Fruit fly (Drosophila melanogaster) whole organism, embryonic: ENCODE results near the gene SMC6.

Source experiments
- BtbVII ChIP-seq: fragments of 200-800 bp; sonication (Bioruptor generic); optimal IDR thresholded peaks from 3 replicates; lab custom pipeline; 2017; ENCODE audit warnings: missing biosample characterization, mild to moderate bottlenecking, missing genetic modification characterization
- CG10267 ChIP-seq: fragments of 200-800 bp; sonication (Bioruptor generic); optimal IDR thresholded peaks from 2 replicates; lab custom pipeline; 2018; ENCODE audit warnings: missing biosample characterization, mild to moderate bottlenecking, missing genetic modification characterization, moderate library complexity
- CG12659 ChIP-seq: fragments of 200-800 bp; sonication (Bioruptor generic); optimal IDR thresholded peaks from 3 replicates; lab custom pipeline; 2017; ENCODE audit warnings: mild to moderate bottlenecking, missing biosample characterization, missing genetic modification reagents, missing genetic modification characterization
- CG15601 ChIP-seq: fragments of 200-800 bp; sonication (Bioruptor generic); optimal IDR thresholded peaks from 3 replicates; lab custom pipeline; 2019; ENCODE audit warnings: missing biosample characterization, mild to moderate bottlenecking, missing genetic modification characterization, moderate library complexity
- CG16815 ChIP-seq: fragments of 200-800 bp; sonication (Bioruptor generic); optimal IDR thresholded peaks from 3 replicates; lab custom pipeline; 2017; ENCODE audit warnings: missing biosample characterization, mild to moderate bottlenecking, missing genetic modification characterization
- CG17361 ChIP-seq: fragments of 200-800 bp; sonication (Bioruptor generic); IDR thresholded peaks from 3 replicates; pipeline ENCODE4 v1.3.6; 2022; ENCODE audit warnings: missing biosample characterization, missing genetic modification characterization
- CG17385 ChIP-seq: fragments of 200-800 bp; sonication (Bioruptor generic); optimal IDR thresholded peaks from 3 replicates; lab custom pipeline; 2018; ENCODE audit warnings: missing biosample characterization, mild to moderate bottlenecking, missing genetic modification characterization
- CG17912 ChIP-seq: fragments of 200-800 bp; sonication (Bioruptor generic); optimal IDR thresholded peaks from 2 replicates; lab custom pipeline; 2018; ENCODE audit warnings: missing biosample characterization, mild to moderate bottlenecking, missing genetic modification characterization
- CG31224 ChIP-seq: fragments of 200-800 bp; sonication (Bioruptor generic); IDR thresholded peaks from 2 replicates; pipeline ENCODE4 v1.3.6; 2022; ENCODE audit warnings: missing biosample characterization, missing genetic modification characterization
- CG32772 ChIP-seq: fragments of 200-800 bp; sonication (Bioruptor generic); IDR thresholded peaks from 2 replicates; pipeline ENCODE4 v1.3.6; 2022; ENCODE audit warnings: missing biosample characterization, missing genetic modification characterization
- CG34422 ChIP-seq: fragments of 200-800 bp; sonication (Bioruptor generic); IDR thresholded peaks from 3 replicates; pipeline ENCODE4 v1.3.6; 2022; ENCODE audit warnings: missing biosample characterization, missing genetic modification characterization
- CG43689 ChIP-seq: fragments of 200-800 bp; sonication (Bioruptor generic); IDR thresholded peaks from 2 replicates; pipeline ENCODE4 v1.3.6; 2022; ENCODE audit warnings: missing biosample characterization, missing genetic modification characterization
- CG6765 ChIP-seq: fragments of 200-800 bp; sonication (Bioruptor generic); optimal IDR thresholded peaks from 3 replicates; lab custom pipeline; 2017; ENCODE audit warnings: missing biosample characterization, mild to moderate bottlenecking, missing genetic modification characterization
- CG6813 ChIP-seq: fragments of 200-800 bp; sonication (Bioruptor generic); optimal IDR thresholded peaks from 2 replicates; lab custom pipeline; 2017; ENCODE audit warnings: missing biosample characterization, missing genetic modification characterization, mild to moderate bottlenecking, moderate library complexity, missing genetic modification reagents
- CG7357 ChIP-seq: fragments of 200-800 bp; sonication (Bioruptor generic); IDR thresholded peaks from 3 replicates; pipeline ENCODE4 v1.3.6; 2022; ENCODE audit warnings: missing biosample characterization, missing genetic modification characterization
- CG7745 ChIP-seq: fragments of 200-800 bp; sonication (Bioruptor generic); optimal IDR thresholded peaks from 2 replicates; lab custom pipeline; 2018; ENCODE audit warnings: missing biosample characterization, mild to moderate bottlenecking, missing genetic modification characterization, moderate library complexity
- CG9817 ChIP-seq: fragments of 200-800 bp; sonication (Bioruptor generic); optimal IDR thresholded peaks from 2 replicates; lab custom pipeline; 2018; ENCODE audit warnings: missing biosample characterization, mild to moderate bottlenecking, missing genetic modification characterization, moderate library complexity
- CG9932 ChIP-seq: fragments of 200-800 bp; sonication (Bioruptor generic); IDR thresholded peaks from 2 replicates; pipeline ENCODE4 v1.3.6; 2022; ENCODE audit warnings: missing biosample characterization, missing genetic modification characterization
- Doc2 ChIP-seq: fragments of 200-800 bp; sonication (Bioruptor generic); IDR thresholded peaks from 2 replicates; pipeline ENCODE4 v1.3.6; 2022; ENCODE audit warnings: missing biosample characterization, missing genetic modification characterization
- Dp ChIP-seq: fragments of 200-800 bp; sonication (Bioruptor generic); optimal IDR thresholded peaks from 2 replicates; lab custom pipeline; 2018; ENCODE audit warnings: missing biosample characterization, mild to moderate bottlenecking, missing genetic modification characterization, moderate library complexity
- E2f2 ChIP-seq: fragments of 200-800 bp; sonication (Bioruptor generic); IDR thresholded peaks from 2 replicates; pipeline ENCODE4 v1.3.6; 2022; ENCODE audit warnings: missing biosample characterization, missing genetic modification characterization
- Hand ChIP-seq: fragments of 200-800 bp; sonication (Bioruptor generic); optimal IDR thresholded peaks from 2 replicates; lab custom pipeline; 2017; ENCODE audit warnings: mild to moderate bottlenecking, missing biosample characterization, missing genetic modification reagents, missing genetic modification characterization
- HmgZ ChIP-seq: fragments of 200-800 bp; sonication (Bioruptor generic); optimal IDR thresholded peaks from 2 replicates; lab custom pipeline; 2018; ENCODE audit warnings: missing biosample characterization, mild to moderate bottlenecking, missing genetic modification characterization
- Hr3 ChIP-seq: fragments of 200-800 bp; sonication (Bioruptor generic); optimal IDR thresholded peaks from 3 replicates; lab custom pipeline; 2016; ENCODE audit warnings: missing biosample characterization, missing genetic modification characterization
- Lim3 ChIP-seq: fragments of 200-800 bp; sonication (Bioruptor generic); IDR thresholded peaks from 2 replicates; pipeline ENCODE4 v1.3.6; 2022; ENCODE audit warnings: missing biosample characterization, missing genetic modification characterization
- NC2β ChIP-seq: fragments of 200-800 bp; sonication (Bioruptor generic); optimal IDR thresholded peaks from 2 replicates; lab custom pipeline; 2016; ENCODE audit warnings: missing biosample characterization, missing genetic modification characterization
- Opbp ChIP-seq: fragments of 200-800 bp; sonication (Bioruptor generic); IDR thresholded peaks from 3 replicates; pipeline ENCODE4 v1.3.6; 2022; ENCODE audit warnings: missing biosample characterization, missing genetic modification characterization; ENCODE audit not compliant: partially characterized antibody
- PHDP ChIP-seq: fragments of 200-800 bp; sonication (Bioruptor generic); optimal IDR thresholded peaks from 3 replicates; lab custom pipeline; 2018; ENCODE audit warnings: missing biosample characterization, mild to moderate bottlenecking, missing genetic modification characterization, moderate library complexity
- Poxn ChIP-seq: fragments of 200-800 bp; sonication (Bioruptor generic); IDR thresholded peaks from 2 replicates; pipeline ENCODE4 v1.3.6; 2022; ENCODE audit warnings: missing biosample characterization, missing genetic modification characterization
- Scr ChIP-seq: fragments of 200-800 bp; sonication (Bioruptor generic); IDR thresholded peaks from 2 replicates; pipeline ENCODE4 v1.3.6; 2022; ENCODE audit warnings: missing biosample characterization, missing genetic modification characterization; ENCODE audit not compliant: partially characterized antibody
- Sox102F ChIP-seq: fragments of 200-800 bp; sonication (Bioruptor generic); optimal IDR thresholded peaks from 2 replicates; lab custom pipeline; 2018; ENCODE audit warnings: missing biosample characterization, mild to moderate bottlenecking, missing genetic modification characterization, moderate library complexity
- Taf1 ChIP-seq: fragments of 200-800 bp; sonication (Bioruptor generic); IDR thresholded peaks from 2 replicates; pipeline ENCODE4 v1.3.6; 2022; ENCODE audit warnings: missing biosample characterization, missing genetic modification characterization
- ab ChIP-seq: fragments of 200-800 bp; sonication (Bioruptor generic); optimal IDR thresholded peaks from 2 replicates; lab custom pipeline; 2016; ENCODE audit warnings: missing biosample characterization, missing genetic modification characterization
- ara ChIP-seq: fragments of 200-800 bp; sonication (Bioruptor generic); IDR thresholded peaks from 2 replicates; pipeline ENCODE4 v1.3.6; 2022; ENCODE audit warnings: missing biosample characterization, missing genetic modification characterization
- az2 ChIP-seq: fragments of 200-800 bp; sonication (Bioruptor generic); optimal IDR thresholded peaks from 3 replicates; lab custom pipeline; 2016; ENCODE audit warnings: missing biosample characterization, missing genetic modification characterization
- cwo ChIP-seq: fragments of 200-800 bp; sonication (Bioruptor generic); optimal IDR thresholded peaks from 3 replicates; lab custom pipeline; 2017; ENCODE audit warnings: missing biosample characterization, missing genetic modification characterization, mild to moderate bottlenecking, moderate library complexity, missing genetic modification reagents
- da ChIP-seq: fragments of 200-800 bp; sonication (Bioruptor generic); optimal IDR thresholded peaks from 2 replicates; lab custom pipeline; 2016; ENCODE audit warnings: missing biosample characterization, missing genetic modification characterization
- eyg ChIP-seq: fragments of 200-800 bp; sonication (Bioruptor generic); optimal IDR thresholded peaks from 3 replicates; lab custom pipeline; 2016; ENCODE audit warnings: missing biosample characterization, missing genetic modification characterization
- hbn ChIP-seq: fragments of 200-800 bp; sonication (Bioruptor generic); IDR thresholded peaks from 2 replicates; pipeline ENCODE4 v1.3.6; 2022; ENCODE audit warnings: missing biosample characterization, missing genetic modification characterization; ENCODE audit not compliant: partially characterized antibody
- hth ChIP-seq: fragments of >200 bp; optimal IDR thresholded peaks from 2 replicates; lab custom pipeline; 2017; ENCODE audit warnings: inconsistent platforms
- insv ChIP-seq, 2 experiments: fragments of 200-800 bp; sonication (Bioruptor generic); optimal IDR thresholded peaks; 3 replicates each; lab custom pipeline; 2016 to 2018; ENCODE audit warnings: missing biosample characterization in 2 of 2, missing genetic modification characterization in 2 of 2
- inv ChIP-seq: fragments of 200-800 bp; sonication (Bioruptor generic); IDR thresholded peaks from 2 replicates; pipeline ENCODE4 v1.3.6; 2022; ENCODE audit warnings: missing biosample characterization, missing genetic modification characterization; ENCODE audit not compliant: partially characterized antibody
- knrl ChIP-seq: fragments of 200-800 bp; sonication (Bioruptor generic); IDR thresholded peaks from 3 replicates; pipeline ENCODE4 v1.3.6; 2022; ENCODE audit warnings: missing biosample characterization, missing genetic modification characterization; ENCODE audit not compliant: partially characterized antibody
- lbe ChIP-seq: fragments of 200-800 bp; sonication (Bioruptor generic); optimal IDR thresholded peaks from 2 replicates; lab custom pipeline; 2016; ENCODE audit warnings: missing biosample characterization, mild to moderate bottlenecking, missing genetic modification characterization
- lilli ChIP-seq: fragments of 200-800 bp; sonication (Bioruptor generic); optimal IDR thresholded peaks from 3 replicates; lab custom pipeline; 2016; ENCODE audit warnings: missing biosample characterization, missing genetic modification characterization
- rib ChIP-seq: fragments of 200-800 bp; sonication (Bioruptor generic); IDR thresholded peaks from 2 replicates; pipeline ENCODE4 v1.3.6; 2022; ENCODE audit warnings: missing biosample characterization, missing genetic modification characterization
- run ChIP-seq: fragments of 200-800 bp; sonication (Bioruptor generic); optimal IDR thresholded peaks from 3 replicates; lab custom pipeline; 2018; ENCODE audit warnings: missing biosample characterization, mild to moderate bottlenecking, missing genetic modification characterization
- sens ChIP-seq: fragments of 200-800 bp; sonication (Bioruptor generic); peaks from one replicate; lab custom pipeline; 2016; ENCODE audit warnings: missing biosample characterization, missing genetic modification characterization
- slp2 ChIP-seq: fragments of 200-800 bp; sonication (Bioruptor generic); optimal IDR thresholded peaks from 2 replicates; lab custom pipeline; 2016; ENCODE audit warnings: missing biosample characterization, missing genetic modification characterization
- stwl ChIP-seq: fragments of 200-800 bp; sonication (Bioruptor generic); optimal IDR thresholded peaks from 3 replicates; lab custom pipeline; 2018; ENCODE audit warnings: missing biosample characterization, mild to moderate bottlenecking, missing genetic modification characterization, moderate library complexity
- z ChIP-seq: fragments of 200-800 bp; sonication (Bioruptor generic); IDR thresholded peaks from 3 replicates; pipeline ENCODE4 v1.3.6; 2022; ENCODE audit warnings: missing biosample characterization, missing genetic modification characterization

The SMC6 gene

dm6 chr3R:24148838-24149237 is 44.4 kb downstream of the SMC6 start, which contains the start of gene Slimp (continued):
- no peak for TF ChIP-seq CG9932 (GFP tag; lab: Robert Waterston, UW)
- peak; percentile 14 for TF ChIP-seq CG12659 (GFP tag; lab: Kevin White, UChicago)
- peak; percentile 8 for TF ChIP-seq CG17385 (GFP tag; lab: Kevin White, UChicago)
- no peak for TF ChIP-seq da
- no peak for TF ChIP-seq hth (lab: Kevin White, UChicago)
- TF ChIP-seq knrl (GFP tag; lab: Robert Waterston, UW) = 0 out of 3 replicates have a peak, but pooled peaks have one; percentile 17
- no peak for TF ChIP-seq Sox102F (GFP tag; lab: Kevin White, UChicago)
- peak; percentile 49; the same call in 1 of the 3 replicates for TF ChIP-seq CG34422 (GFP tag; lab: Robert Waterston, UW)
- no peak for TF ChIP-seq hbn (GFP tag; lab: Robert Waterston, UW)
- no peak for TF ChIP-seq rib (GFP tag; lab: Robert Waterston, UW)
- TF ChIP-seq CG6813 (GFP tag; lab: Kevin White, UChicago) = no peak
- TF ChIP-seq Lim3 (GFP tag; lab: Robert Waterston, UW) = no peak
- TF ChIP-seq Hand (GFP tag; lab: Kevin White, UChicago) = no peak
- TF ChIP-seq Dp (GFP tag; lab: Kevin White, UChicago) = peak; percentile 29
- TF ChIP-seq ara (GFP tag; lab: Robert Waterston, UW) = no peak
- no peak for TF ChIP-seq CG32772 (GFP tag; lab: Robert Waterston, UW)
- TF ChIP-seq CG7357 (GFP tag; lab: Robert Waterston, UW) = no peak
- no peak for TF ChIP-seq NC2β (GFP tag; lab: Kevin White, UChicago)
- TF ChIP-seq stwl (tag; lab: Kevin White, UChicago) = peak; percentile 49
- TF ChIP-seq Doc2 (GFP tag; lab: Robert Waterston, UW) = no peak
- TF ChIP-seq eyg = no peak
- TF ChIP-seq CG9817 (tag; lab: Kevin White, UChicago) = peak; percentile 14
- peak; percentile 21 for TF ChIP-seq CG10267 (tag; lab: Kevin White, UChicago)
- TF ChIP-seq z = no peak
- no peak for TF ChIP-seq Hr3 (GFP tag; lab: Kevin White, UChicago)
- no peak for TF ChIP-seq ab
- TF ChIP-seq BtbVII (GFP tag; lab: Kevin White, UChicago) = no peak
- TF ChIP-seq cwo (GFP tag; lab: Kevin White, UChicago) = no peak
- no peak for TF ChIP-seq run (tag; lab: Kevin White, UChicago)
- no peak for TF ChIP-seq CG15601 (tag; lab: Kevin White, UChicago)
- 0 out of 3 replicates have a peak, but pooled peaks have one; percentile 46 for TF ChIP-seq Opbp (GFP tag; lab: Robert Waterston, UW)
- TF ChIP-seq CG17912 (GFP tag; lab: Kevin White, UChicago) = no peak
- TF ChIP-seq lbe (GFP tag; lab: Kevin White, UChicago) = peak; percentile 7
- no peak for TF ChIP-seq CG16815
- peak; percentile 9 for TF ChIP-seq HmgZ
- no peak for TF ChIP-seq CG31224 (GFP tag; lab: Robert Waterston, UW)
- TF ChIP-seq CG7745 (tag; lab: Kevin White, UChicago) = no peak
- TF ChIP-seq slp2 (GFP tag; lab: Kevin White, UChicago) = no peak
- no peak for TF ChIP-seq CG43689 (GFP tag; lab: Robert Waterston, UW)
- TF ChIP-seq CG6765 (GFP tag; lab: Kevin White, UChicago) = no peak
- TF ChIP-seq Taf1 (GFP tag; lab: Robert Waterston, UW) = no peak
- TF ChIP-seq E2f2 (GFP tag; lab: Robert Waterston, UW) = peak; percentile 37; the same call in 1 of the 2 replicates
- 0 out of 2 replicates have a peak, but pooled peaks have one; percentile 2 for TF ChIP-seq Scr
- 0 out of 3 replicates have a peak, but pooled peaks have one; percentile 32 for TF ChIP-seq CG17361 (GFP tag; lab: Robert Waterston, UW)
- TF ChIP-seq az2 (GFP tag; lab: Kevin White, UChicago) = peak; percentile 3
- no peak for TF ChIP-seq insv (GFP tag; optimal IDR thresholded peaks at IDR 0.05; lab: Kevin White, UChicago)
- TF ChIP-seq lilli = peak; percentile 25
- TF ChIP-seq sens (GFP tag; lab: Kevin White, UChicago) = peak; percentile 82
- no peak for TF ChIP-seq inv (GFP tag; lab: Robert Waterston, UW)
- no peak for TF ChIP-seq Poxn (GFP tag; lab: Robert Waterston, UW)
- peak; percentile 2 for TF ChIP-seq PHDP
